Worm (Caenorhabditis elegans) whole organism, young adult: ENCODE measurements around the gene F09F9.1.

Source experiments
- B0336.3 ChIP-seq: fragments of 200-800 bp; sonication (Bioruptor generic); IDR thresholded peaks from 2 replicates; pipeline ENCODE4 v1.3.6; 2022; ENCODE audit warnings: missing genetic modification characterization, missing compliant biosample characterization
- C06A6.2 ChIP-seq: fragments of 200-800 bp; sonication (Bioruptor generic); conservative IDR thresholded peaks from 2 replicates; pipeline ENCODE4 v1.3.6; 2022; ENCODE audit warnings: missing genetic modification characterization, missing compliant biosample characterization
- C17E4.6 ChIP-seq: fragments of 200-800 bp; sonication (Bioruptor generic); IDR thresholded peaks from 2 replicates; pipeline ENCODE4 v1.3.6; 2022; ENCODE audit warnings: missing genetic modification reagents, missing genetic modification characterization, missing compliant biosample characterization
- D2030.7 ChIP-seq: fragments of 200-800 bp; sonication (Bioruptor generic); IDR thresholded peaks from 2 replicates; pipeline ENCODE4 v1.3.6; 2022; ENCODE audit warnings: missing genetic modification reagents, missing genetic modification characterization, missing compliant biosample characterization
- F10E7.11 ChIP-seq: sonication (generic microtip); optimal IDR thresholded peaks from 2 replicates; lab custom pipeline; 2017; ENCODE audit warnings: mild to moderate bottlenecking, missing genetic modification characterization, moderate library complexity, missing compliant biosample characterization
- F22D6.2 ChIP-seq: sonication (generic microtip); optimal IDR thresholded peaks from 2 replicates; lab custom pipeline; 2016; ENCODE audit warnings: mild to moderate bottlenecking, missing genetic modification characterization, missing compliant biosample characterization
- F33H1.4 ChIP-seq: fragments of 200-800 bp; sonication (Bioruptor generic); IDR thresholded peaks from 2 replicates; pipeline ENCODE4 v1.3.6; 2022; ENCODE audit warnings: missing genetic modification reagents, missing genetic modification characterization, missing compliant biosample characterization
- F37B4.10 ChIP-seq: fragments of 200-800 bp; sonication (Bioruptor generic); IDR thresholded peaks from 2 replicates; pipeline ENCODE4 v1.3.6; 2022; ENCODE audit warnings: missing genetic modification characterization, missing compliant biosample characterization
- F55B11.4 ChIP-seq: sonication (generic microtip); optimal IDR thresholded peaks from 2 replicates; lab custom pipeline; 2016; ENCODE audit warnings: missing compliant biosample characterization, missing genetic modification characterization, borderline replicate concordance; ENCODE audit not compliant: insufficient read depth
- K11D2.4 ChIP-seq: fragments of 200-800 bp; sonication (Bioruptor generic); IDR thresholded peaks from 2 replicates; pipeline ENCODE4 v1.3.6; 2022; ENCODE audit warnings: missing genetic modification reagents, missing genetic modification characterization, missing compliant biosample characterization
- K12H6.12 ChIP-seq: fragments of 200-800 bp; sonication (Bioruptor generic); optimal IDR thresholded peaks from 2 replicates; lab custom pipeline; 2018; ENCODE audit warnings: mild to moderate bottlenecking, missing genetic modification characterization, missing compliant biosample characterization
- T26A5.8 ChIP-seq: sonication (generic microtip); optimal IDR thresholded peaks from 2 replicates; lab custom pipeline; 2016; ENCODE audit warnings: missing genetic modification characterization, missing compliant biosample characterization
- Y53G8AR.9 ChIP-seq: fragments of 200-800 bp; sonication (Bioruptor generic); conservative IDR thresholded peaks from 2 replicates; pipeline ENCODE4 v1.3.6; 2022; ENCODE audit warnings: missing genetic modification reagents, missing genetic modification characterization, missing compliant biosample characterization
- Y56A3A.18 ChIP-seq: fragments of 200-800 bp; sonication (Bioruptor generic); IDR thresholded peaks from 2 replicates; pipeline ENCODE4 v1.3.6; 2022; ENCODE audit warnings: missing genetic modification reagents, missing genetic modification characterization, missing compliant biosample characterization
- ZK185.1 ChIP-seq: sonication (generic microtip); optimal IDR thresholded peaks from 2 replicates; lab custom pipeline; 2016; ENCODE audit warnings: mild to moderate bottlenecking, missing genetic modification characterization, missing compliant biosample characterization; ENCODE audit not compliant: poor library complexity, severe bottlenecking
- akir-1 ChIP-seq: fragments of 200-800 bp; sonication (Bioruptor generic); optimal IDR thresholded peaks from 2 replicates; lab custom pipeline; 2018; ENCODE audit warnings: mild to moderate bottlenecking, missing genetic modification characterization, moderate library complexity, missing compliant biosample characterization
- aptf-2 ChIP-seq: fragments of 200-800 bp; sonication (Bioruptor generic); conservative IDR thresholded peaks from 2 replicates; pipeline ENCODE4 v1.3.6; 2022; ENCODE audit warnings: missing genetic modification reagents, missing genetic modification characterization, missing compliant biosample characterization
- atf-7 ChIP-seq: sonication (generic microtip); optimal IDR thresholded peaks from 2 replicates; lab custom pipeline; 2017; ENCODE audit warnings: mild to moderate bottlenecking, missing genetic modification characterization, missing compliant biosample characterization
- attf-3 ChIP-seq: fragments of 200-800 bp; sonication (Bioruptor generic); conservative IDR thresholded peaks from 2 replicates; pipeline ENCODE4 v1.3.6; 2022; ENCODE audit warnings: missing genetic modification reagents, missing genetic modification characterization, missing compliant biosample characterization
- cebp-1 ChIP-seq, 2 experiments: fragments of 200-800 bp in 1 of 2; sonication (Bioruptor generic) in 1 of 2; sonication (generic microtip) in 1 of 2; IDR thresholded peaks in 1 of 2; optimal IDR thresholded peaks in 1 of 2; 2 replicates each; pipeline versions ENCODE4 v1.3.6 to Lab custom; 2017 to 2022; ENCODE audit warnings: missing compliant biosample characterization in 2 of 2, missing genetic modification characterization in 2 of 2, mild to moderate bottlenecking in 1 of 2, missing genetic modification reagents in 1 of 2, moderate library complexity in 1 of 2
- cebp-2 ChIP-seq: fragments of 200-800 bp; sonication (Bioruptor generic); IDR thresholded peaks from 2 replicates; pipeline ENCODE4 v1.3.6; 2022; ENCODE audit warnings: missing genetic modification characterization, missing compliant biosample characterization
- ceh-27 ChIP-seq: fragments of 200-800 bp; sonication (Bioruptor generic); optimal IDR thresholded peaks from 2 replicates; lab custom pipeline; 2018; ENCODE audit warnings: mild to moderate bottlenecking, missing genetic modification characterization, moderate library complexity, missing compliant biosample characterization
- ceh-58 ChIP-seq: fragments of 200-800 bp; sonication (Bioruptor generic); IDR thresholded peaks from 2 replicates; pipeline ENCODE4 v1.3.6; 2022; ENCODE audit warnings: missing genetic modification characterization, missing compliant biosample characterization
- chd-7 ChIP-seq: sonication (generic microtip); optimal IDR thresholded peaks from 2 replicates; lab custom pipeline; 2016; ENCODE audit warnings: mild to moderate bottlenecking, missing genetic modification characterization, moderate library complexity, missing compliant biosample characterization
- egl-18 ChIP-seq: fragments of 200-800 bp; sonication (Bioruptor generic); IDR thresholded peaks from 2 replicates; pipeline ENCODE4 v1.3.6; 2022; ENCODE audit warnings: missing genetic modification reagents, missing genetic modification characterization, missing compliant biosample characterization
- egl-44 ChIP-seq: fragments of 200-800 bp; sonication (Bioruptor generic); IDR thresholded peaks from 2 replicates; pipeline ENCODE4 v1.3.6; 2022; ENCODE audit warnings: missing genetic modification reagents, missing genetic modification characterization, missing compliant biosample characterization
- ekl-4 ChIP-seq: fragments of 200-800 bp; sonication (Bioruptor generic); IDR thresholded peaks from 2 replicates; pipeline ENCODE4 v1.3.6; 2022; ENCODE audit warnings: missing genetic modification reagents, missing genetic modification characterization, missing compliant biosample characterization
- hlh-26 ChIP-seq: fragments of 200-800 bp; sonication (Bioruptor generic); conservative IDR thresholded peaks from 2 replicates; pipeline ENCODE4 v1.3.6; 2022; ENCODE audit warnings: missing genetic modification reagents, missing genetic modification characterization, missing compliant biosample characterization
- hsf-1 ChIP-seq: fragments of 200-800 bp; sonication (Bioruptor generic); IDR thresholded peaks from 2 replicates; pipeline ENCODE4 v1.3.6; 2022; ENCODE audit warnings: missing genetic modification reagents, missing genetic modification characterization, missing compliant biosample characterization
- lag-1 ChIP-seq: fragments of 200-800 bp; sonication (Bioruptor generic); IDR thresholded peaks from 2 replicates; pipeline ENCODE4 v1.3.6; 2022; ENCODE audit warnings: missing genetic modification reagents, missing genetic modification characterization, missing compliant biosample characterization
- lin-26 ChIP-seq: fragments of 200-800 bp; sonication (Bioruptor generic); IDR thresholded peaks from 2 replicates; pipeline ENCODE4 v1.3.6; 2022; ENCODE audit warnings: missing genetic modification reagents, missing genetic modification characterization, missing compliant biosample characterization
- lin-54 ChIP-seq: fragments of 200-800 bp; sonication (Bioruptor generic); optimal IDR thresholded peaks from 2 replicates; lab custom pipeline; 2018; ENCODE audit warnings: mild to moderate bottlenecking, missing genetic modification characterization, missing compliant biosample characterization
- madf-10 ChIP-seq: sonication (generic microtip); optimal IDR thresholded peaks from 2 replicates; lab custom pipeline; 2016; ENCODE audit warnings: mild to moderate bottlenecking, missing genetic modification characterization, missing compliant biosample characterization
- madf-3 ChIP-seq: fragments of 200-800 bp; sonication (Bioruptor generic); IDR thresholded peaks from 2 replicates; pipeline ENCODE4 v1.3.6; 2022; ENCODE audit warnings: missing genetic modification reagents, missing genetic modification characterization, missing compliant biosample characterization
- madf-6 ChIP-seq: fragments of 200-800 bp; sonication (Bioruptor generic); IDR thresholded peaks from 2 replicates; pipeline ENCODE4 v1.3.6; 2022; ENCODE audit warnings: missing genetic modification reagents, missing genetic modification characterization, missing compliant biosample characterization
- madf-8 ChIP-seq: fragments of 200-800 bp; sonication (Bioruptor generic); conservative IDR thresholded peaks from 2 replicates; pipeline ENCODE4 v1.3.6; 2022; ENCODE audit warnings: missing genetic modification reagents, missing genetic modification characterization, missing compliant biosample characterization
- nfya-2 ChIP-seq: fragments of 200-800 bp; sonication (Bioruptor generic); IDR thresholded peaks from 2 replicates; pipeline ENCODE4 v1.3.6; 2022; ENCODE audit warnings: missing genetic modification reagents, missing genetic modification characterization, missing compliant biosample characterization
- nhr-120 ChIP-seq: fragments of 200-800 bp; sonication (Bioruptor generic); IDR thresholded peaks from 2 replicates; pipeline ENCODE4 v1.3.6; 2022; ENCODE audit warnings: missing genetic modification characterization, missing compliant biosample characterization
- nhr-179 ChIP-seq: sonication (generic microtip); optimal IDR thresholded peaks from 2 replicates; lab custom pipeline; 2016; ENCODE audit warnings: mild to moderate bottlenecking, missing genetic modification characterization, missing compliant biosample characterization
- pbrm-1 ChIP-seq: fragments of 200-800 bp; sonication (Bioruptor generic); IDR thresholded peaks from 2 replicates; pipeline ENCODE4 v1.3.6; 2022; ENCODE audit warnings: missing genetic modification reagents, missing genetic modification characterization, missing compliant biosample characterization
- pha-4 ChIP-seq: fragments of 150-350 bp; sonication (generic microtip); optimal IDR thresholded peaks from 2 replicates; lab custom pipeline; 2014; ENCODE audit warnings: missing biosample characterization, missing genetic modification reagents, missing genetic modification characterization
- rcor-1 ChIP-seq: fragments of 200-800 bp; sonication (Bioruptor generic); IDR thresholded peaks from 2 replicates; pipeline ENCODE4 v1.3.6; 2022; ENCODE audit warnings: missing genetic modification reagents, missing genetic modification characterization, missing compliant biosample characterization
- repo-1 ChIP-seq: sonication (generic microtip); optimal IDR thresholded peaks from 2 replicates; lab custom pipeline; 2017; ENCODE audit warnings: mild to moderate bottlenecking, missing genetic modification characterization, missing compliant biosample characterization
- sdz-38 ChIP-seq: sonication (generic microtip); optimal IDR thresholded peaks from 2 replicates; lab custom pipeline; 2016; ENCODE audit warnings: missing genotype, missing genetic modification characterization, missing compliant biosample characterization
- tlf-1 ChIP-seq: fragments of 200-800 bp; sonication (Bioruptor generic); optimal IDR thresholded peaks from 2 replicates; lab custom pipeline; 2018; ENCODE audit warnings: mild to moderate bottlenecking, missing genetic modification characterization, missing compliant biosample characterization
- unc-130 ChIP-seq: sonication (generic microtip); optimal IDR thresholded peaks from 2 replicates; lab custom pipeline; 2016; ENCODE audit warnings: missing genetic modification reagents, missing genetic modification characterization, missing compliant biosample characterization
- unc-62 ChIP-seq: fragments of 150-350 bp; optimal IDR thresholded peaks from 2 replicates; lab custom pipeline; 2014; ENCODE audit warnings: missing biosample characterization, missing genetic modification reagents, missing genetic modification characterization
- zfh-2 ChIP-seq: fragments of 200-800 bp; sonication (Bioruptor generic); conservative IDR thresholded peaks from 2 replicates; pipeline ENCODE4 v1.3.6; 2022; ENCODE audit warnings: missing genetic modification reagents, missing genetic modification characterization, missing compliant biosample characterization
- ztf-26 ChIP-seq: sonication (generic microtip); optimal IDR thresholded peaks from 2 replicates; lab custom pipeline; 2017; ENCODE audit warnings: missing genetic modification characterization, missing compliant biosample characterization

Gene F09F9.1

ce11 chrX:4142202-4142601 is 27.1 kb downstream of the F09F9.1 start (continued):
- TF ChIP-seq attf-3 (GFP tag; lab: Robert Waterston, UW) (no peak), zfh-2 (peak; percentile 83), T26A5.8 (no peak), C17E4.6 (GFP tag; lab: Robert Waterston, UW) (no peak), K12H6.12 (tag; lab: Kevin White, UChicago) (peak; percentile 66), ceh-27 (peak; percentile 47), cebp-2 (GFP tag; lab: Robert Waterston, UW) (no peak), K11D2.4 (GFP tag; lab: Robert Waterston, UW) (peak; percentile 86), Y53G8AR.9 (GFP tag; lab: Robert Waterston, UW) (peak; percentile 42; the same call in 1 of the 2 replicates), madf-8 (GFP tag; lab: Robert Waterston, UW) (no peak), B0336.3 (GFP tag; lab: Robert Waterston, UW) (peak; percentile 82), pbrm-1 (GFP tag; lab: Robert Waterston, UW) (peak; percentile 65; the same call in 1 of the 2 replicates), D2030.7 (GFP tag; lab: Robert Waterston, UW) (no peak), egl-18 (GFP tag; lab: Robert Waterston, UW) (no peak), nhr-120 (GFP tag; lab: Robert Waterston, UW) (no peak), F22D6.2 (tag; lab: Kevin White, UChicago) (peak; percentile 18), F37B4.10 (GFP tag; lab: Robert Waterston, UW) (0 out of 2 replicates have a peak, but pooled peaks have one; percentile 63), nhr-179 (tag; lab: Kevin White, UChicago) (no peak), lag-1 (no peak), aptf-2 (GFP tag; lab: Robert Waterston, UW) (no peak), F55B11.4 (tag; lab: Kevin White, UChicago) (no peak), repo-1 (tag; lab: Kevin White, UChicago) (no peak), egl-44 (GFP tag; lab: Robert Waterston, UW) (peak; percentile 68; the same call in 1 of the 2 replicates), C06A6.2 (GFP tag; lab: Robert Waterston, UW) (peak; percentile 79), F10E7.11 (tag; lab: Kevin White, UChicago) (no peak), pha-4 (no peak), nfya-2 (GFP tag; lab: Robert Waterston, UW) (no peak), chd-7 (tag; lab: Kevin White, UChicago) (peak; percentile 92), unc-130 (GFP tag; lab: Kevin White, UChicago) (no peak), sdz-38 (tag; lab: Kevin White, UChicago) (no peak), ceh-58 (GFP tag; lab: Robert Waterston, UW) (no peak), hlh-26 (GFP tag; lab: Robert Waterston, UW) (no peak), rcor-1 (GFP tag; lab: Robert Waterston, UW) (no peak), madf-10 (tag; lab: Kevin White, UChicago) (peak; percentile 51), tlf-1 (GFP tag; lab: Kevin White, UChicago) (peak; percentile 50), lin-26 (GFP tag; lab: Robert Waterston, UW) (peak; percentile 51; the same call in 1 of the 2 replicates), akir-1 (GFP tag; lab: Kevin White, UChicago) (peak; percentile 29), cebp-1 (GFP tag; IDR thresholded peaks at IDR 0.05; lab: Robert Waterston, UW) (peak; percentile 90), cebp-1 (tag; optimal IDR thresholded peaks at IDR 0.05; lab: Kevin White, UChicago) (peak; percentile 98), unc-62 (GFP tag; lab: Kevin White, UChicago) (no peak), hsf-1 (GFP tag; lab: Robert Waterston, UW) (0 out of 2 replicates have a peak, but pooled peaks have one; percentile 23), Y56A3A.18 (GFP tag; lab: Robert Waterston, UW) (no peak), ekl-4 (GFP tag; lab: Robert Waterston, UW) (no peak), ZK185.1 (tag; lab: Kevin White, UChicago) (no peak), F33H1.4 (no peak), ztf-26 (peak; percentile 90), madf-3 (GFP tag; lab: Robert Waterston, UW) (0 out of 2 replicates have a peak, but pooled peaks have one; percentile 15), atf-7 (tag; lab: Kevin White, UChicago) (peak; percentile 64), lin-54 (GFP tag; lab: Kevin White, UChicago) (peak; percentile 32), madf-6 (no peak)
